Fruit fly (Drosophila melanogaster): ENCODE results near the gene CG13933.

Gene CG13933

dm6 chr3L:1808631-1809030 lies 33.7 kb upstream of the CG13933 start (continued):
- TF ChIP-seq lab (GFP tag; optimal IDR thresholded peaks at IDR 0.05): peak; percentile 94
- TF ChIP-seq CG34224 (GFP tag; IDR thresholded peaks at IDR 0.05; ENCODE audit: partially characterized antibody): no peak
- TF ChIP-seq CG32532 (GFP tag; IDR thresholded peaks at IDR 0.05): peak; percentile 93
- TF ChIP-seq Side (GFP tag; optimal IDR thresholded peaks at IDR 0.05): peak; percentile 88
- peak; percentile 63 for TF ChIP-seq CG1529 (GFP tag; optimal IDR thresholded peaks at IDR 0.05)
- no peak for TF ChIP-seq scrt (GFP tag; optimal IDR thresholded peaks at IDR 0.05)
- TF ChIP-seq ash1 (GFP tag; optimal IDR thresholded peaks at IDR 0.05): peak; percentile 56
- no peak for TF ChIP-seq sqz (GFP tag; optimal IDR thresholded peaks at IDR 0.05)
- peak; percentile 10 for TF ChIP-seq YL-1 (GFP tag; optimal IDR thresholded peaks at IDR 0.05)
- peak; percentile 89 for TF ChIP-seq Meics (GFP tag; optimal IDR thresholded peaks at IDR 0.05)
- TF ChIP-seq CG13123 (GFP tag; optimal IDR thresholded peaks at IDR 0.05): peak; percentile 81
- TF ChIP-seq nmo (GFP tag; optimal IDR thresholded peaks at IDR 0.05): peak; percentile 86
- TF ChIP-seq Dad (GFP tag; optimal IDR thresholded peaks at IDR 0.05): peak; percentile 89
- TF ChIP-seq CG3726 (GFP tag; IDR thresholded peaks at IDR 0.05): peak; percentile 80
- peak; percentile 86 for TF ChIP-seq CG1024 (GFP tag; IDR thresholded peaks at IDR 0.05)
- TF ChIP-seq CG7839 (tag; optimal IDR thresholded peaks at IDR 0.05): peak; percentile 93
- TF ChIP-seq pros (GFP tag; optimal IDR thresholded peaks at IDR 0.05): no peak
- TF ChIP-seq Oli (tag; optimal IDR thresholded peaks at IDR 0.05): peak; percentile 87
- peak; percentile 95 for TF ChIP-seq tgo (GFP tag; IDR thresholded peaks at IDR 0.05)
- TF ChIP-seq CG3281 (GFP tag; optimal IDR thresholded peaks at IDR 0.05): peak; percentile 84
- TF ChIP-seq gcm (GFP tag; optimal IDR thresholded peaks at IDR 0.05): peak; percentile 78
- peak; percentile 80; the same call in 2 of the 3 replicates for TF ChIP-seq C15 (GFP tag; IDR thresholded peaks at IDR 0.05)
- peak; percentile 96 for TF ChIP-seq Ets65A (GFP tag)
- no peak for TF ChIP-seq dan (GFP tag; IDR thresholded peaks at IDR 0.05)
- TF ChIP-seq unpg (GFP tag; optimal IDR thresholded peaks at IDR 0.05): peak; percentile 93
- TF ChIP-seq Nf-YA (GFP tag; IDR thresholded peaks at IDR 0.05): peak; percentile 83
- peak; percentile 91 for TF ChIP-seq Optix (GFP tag; IDR thresholded peaks at IDR 0.05)
- no peak for TF ChIP-seq Neu2 (GFP tag; optimal IDR thresholded peaks at IDR 0.05; ENCODE audit: borderline replicate concordance)
- TF ChIP-seq CG11560 (tag; IDR thresholded peaks at IDR 0.05): peak; percentile 79
- TF ChIP-seq ftz-f1 (GFP tag; optimal IDR thresholded peaks at IDR 0.05): no peak
- TF ChIP-seq her (GFP tag; optimal IDR thresholded peaks at IDR 0.05): peak; percentile 93
- TF ChIP-seq CG7357 (GFP tag; IDR thresholded peaks at IDR 0.05): peak; percentile 77
- peak; percentile 92 for TF ChIP-seq caup (GFP tag; optimal IDR thresholded peaks at IDR 0.05; ENCODE audit: severe bottlenecking)
- TF ChIP-seq CG17912 (GFP tag; optimal IDR thresholded peaks at IDR 0.05): no peak
- TF ChIP-seq CG17829 (tag; optimal IDR thresholded peaks at IDR 0.05): peak; percentile 88
- TF ChIP-seq CG3847 (GFP tag; IDR thresholded peaks at IDR 0.05): peak; percentile 86
- TF ChIP-seq esg (GFP tag; conservative IDR thresholded peaks at IDR 0.05): peak; percentile 94
- peak; percentile 86 for TF ChIP-seq CG10209 (GFP tag; optimal IDR thresholded peaks at IDR 0.05)
- TF ChIP-seq Sry-δ (GFP tag; optimal IDR thresholded peaks at IDR 0.05): peak; percentile 57
- peak; percentile 93 for TF ChIP-seq Antp (GFP tag; optimal IDR thresholded peaks at IDR 0.05)
- no peak for TF ChIP-seq Sry-β (GFP tag; optimal IDR thresholded peaks at IDR 0.05)
- peak; percentile 82 for TF ChIP-seq CG9727 (GFP tag; optimal IDR thresholded peaks at IDR 0.05)
- TF ChIP-seq hb (GFP tag; IDR thresholded peaks at IDR 0.05; ENCODE audit: partially characterized antibody): no peak
- peak; percentile 85 for TF ChIP-seq pho (GFP tag; optimal IDR thresholded peaks at IDR 0.05)
- TF ChIP-seq Dek (tag; optimal IDR thresholded peaks at IDR 0.05): peak; percentile 85
- no peak for TF ChIP-seq fru (optimal IDR thresholded peaks at IDR 0.05)
- peak; percentile 71 for TF ChIP-seq CG10147 (GFP tag; optimal IDR thresholded peaks at IDR 0.05)
- peak; percentile 91 for TF ChIP-seq ind (GFP tag; optimal IDR thresholded peaks at IDR 0.05)
- peak; percentile 88 for TF ChIP-seq tin (GFP tag; optimal IDR thresholded peaks at IDR 0.05)
- TF ChIP-seq NfI (GFP tag; optimal IDR thresholded peaks at IDR 0.05): peak; percentile 84
- TF ChIP-seq D (optimal IDR thresholded peaks at IDR 0.05): no peak
- peak; percentile 68 for TF ChIP-seq D (GFP tag; optimal IDR thresholded peaks at IDR 0.05)
